Fruit fly (Drosophila melanogaster) Kc167 (cell line): Measurements from ENCODE around the gene CG34404.

Experiments used
- Myc ChIP-seq: fragments of >200 bp; optimal IDR thresholded peaks from 2 replicates; lab custom pipeline; 2017; ENCODE audit warnings: missing external identifiers
- h ChIP-seq: fragments of >200 bp; optimal IDR thresholded peaks from 3 replicates; lab custom pipeline; 2018; ENCODE audit warnings: missing external identifiers
- insv ChIP-seq: fragments of >200 bp; optimal IDR thresholded peaks from 3 replicates; lab custom pipeline; 2018; ENCODE audit warnings: missing external identifiers
- psq ChIP-seq: fragments of >200 bp; optimal IDR thresholded peaks from 2 replicates; lab custom pipeline; 2017; ENCODE audit warnings: missing external identifiers

DNA sequence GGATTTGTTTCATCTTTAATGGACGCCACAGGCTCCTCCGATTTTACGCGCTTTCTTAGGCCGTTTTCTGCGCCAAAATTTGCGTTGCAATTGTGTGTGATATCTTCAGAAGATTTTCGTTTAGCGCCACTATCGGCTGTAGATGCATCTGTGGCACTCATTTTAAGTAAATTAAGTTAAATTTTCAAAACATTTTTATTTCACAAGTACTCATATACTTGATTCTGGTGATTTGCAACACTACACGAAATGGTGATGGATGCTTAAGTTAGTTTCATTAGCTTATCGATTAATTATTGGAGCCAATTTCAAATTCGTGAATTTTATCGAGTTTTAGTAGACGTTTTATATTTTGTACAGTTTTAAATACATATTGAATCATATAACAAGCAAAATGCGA is 3.9 kb downstream of the CG34404 start, which contains the start of gene CG6171:
- TF ChIP-seq insv (no peak), psq (lab: Kevin White, UChicago) (no peak), h (no peak), Myc (no peak)
